Worm (Caenorhabditis elegans): ENCODE results near the gene R13H4.6.
A peak's percentile ranks its signal among the peaks of the same experiment; 100 is the strongest.

Gene R13H4.6

DNA sequence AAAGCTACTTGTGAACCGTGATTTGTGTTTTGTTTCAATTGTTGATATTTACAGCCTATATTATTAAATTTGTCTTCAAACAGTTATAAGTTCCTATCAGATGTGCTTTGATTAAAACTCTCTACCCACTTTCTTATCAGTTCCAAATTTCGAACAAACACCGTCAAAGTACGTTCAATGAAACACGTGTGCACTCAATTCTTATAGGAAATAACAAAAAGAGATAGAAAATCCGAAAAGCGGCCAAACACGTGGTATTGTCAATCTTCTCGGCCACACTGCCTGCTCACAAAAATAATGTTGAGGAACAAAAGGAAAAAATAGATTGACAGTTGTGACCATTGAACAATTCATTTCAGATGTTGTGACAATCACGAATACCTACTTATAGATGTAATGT, 23.0 kb downstream of the R13H4.6 start (continued):
- peak in 1 of 2 experiments; percentile 40 for TF ChIP-seq hif-1 (tag; optimal IDR thresholded peaks at IDR 0.05)
- no peak for TF ChIP-seq lin-38 (GFP tag; IDR thresholded peaks at IDR 0.05)
- no peak for TF ChIP-seq duxl-1 (tag; optimal IDR thresholded peaks at IDR 0.05; ENCODE audit: poor library complexity)
- peak; percentile 67; the same call in 1 of the 2 replicates for TF ChIP-seq lin-1 (GFP tag; IDR thresholded peaks at IDR 0.05)
- peak; percentile 19 for TF ChIP-seq aha-1 (tag)
- TF ChIP-seq dve-1 (tag; optimal IDR thresholded peaks at IDR 0.05; ENCODE audit: insufficient read depth): peak; percentile 98
- TF ChIP-seq Y105C5A.15 (GFP tag; IDR thresholded peaks at IDR 0.05): no peak
- no peak for TF ChIP-seq ceh-28 (tag; optimal IDR thresholded peaks at IDR 0.05)
- no peak for TF ChIP-seq skn-1 (tag; optimal IDR thresholded peaks at IDR 0.05)
- no peak for TF ChIP-seq unc-130 (GFP tag; optimal IDR thresholded peaks at IDR 0.05)
- TF ChIP-seq nhr-41 (GFP tag; IDR thresholded peaks at IDR 0.05): no peak
- TF ChIP-seq tra-1 (GFP tag; IDR thresholded peaks at IDR 0.05): 0 out of 2 replicates have a peak, but pooled peaks have one; percentile 28
- peak; percentile 81 for TF ChIP-seq nhr-77 (tag; optimal IDR thresholded peaks at IDR 0.05)
- peak; percentile 75; the same call in 1 of the 2 replicates for TF ChIP-seq mdt-29 (GFP tag; IDR thresholded peaks at IDR 0.05)
- no peak for TF ChIP-seq snpc-1.2 (GFP tag; IDR thresholded peaks at IDR 0.05)
- TF ChIP-seq tag-97 (GFP tag; IDR thresholded peaks at IDR 0.05): no peak
- no peak for TF ChIP-seq jun-1 (tag; optimal IDR thresholded peaks at IDR 0.05)

DNA sequence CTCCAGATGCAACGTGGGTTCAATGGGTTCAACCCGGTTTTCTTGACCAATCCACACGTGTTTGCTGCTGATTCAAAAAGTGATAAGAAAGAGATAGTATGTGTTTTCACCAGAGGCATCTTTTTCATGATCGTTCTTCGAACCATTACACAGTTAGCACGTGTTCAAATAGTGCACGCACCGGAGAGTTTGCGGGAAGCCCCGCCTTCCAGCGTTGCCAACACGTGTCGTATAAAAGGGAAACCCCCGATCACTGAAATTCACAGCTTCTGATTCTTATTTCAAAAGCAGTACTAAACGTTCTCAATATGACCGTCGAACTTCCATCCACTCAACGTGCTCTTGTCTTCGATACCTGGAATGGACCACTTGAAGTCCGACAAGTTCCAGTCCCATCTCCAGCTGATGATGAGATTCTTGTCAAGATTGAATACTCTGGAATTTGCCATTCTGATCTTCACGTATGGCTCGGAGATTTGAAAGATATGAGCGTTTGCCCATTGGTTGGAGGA, 25.1 kb downstream of the R13H4.6 start, which contains the start of gene adh-1:
adh-1 (plus strand) TSS at position 261 of the 512 bp plus-strand sequence.
- TF ChIP-seq dmd-9 (GFP tag; IDR thresholded peaks at IDR 0.05): no peak
- no peak for TF ChIP-seq F26F4.8 (GFP tag; conservative IDR thresholded peaks at IDR 0.05)
- TF ChIP-seq dpl-1 (GFP tag; optimal IDR thresholded peaks at IDR 0.05): peak; percentile 2
- TF ChIP-seq ztf-11 (tag; optimal IDR thresholded peaks at IDR 0.05): no peak
- no peak for TF ChIP-seq dmd-8 (GFP tag; IDR thresholded peaks at IDR 0.05)
- TF ChIP-seq ZK546.5 (tag; optimal IDR thresholded peaks at IDR 0.05): no peak
- TF ChIP-seq daf-19 (GFP tag; conservative IDR thresholded peaks at IDR 0.05): no peak
- TF ChIP-seq mdt-29 (GFP tag; IDR thresholded peaks at IDR 0.05): peak; percentile 66; the same call in 1 of the 2 replicates
- TF ChIP-seq nhr-25 (tag; optimal IDR thresholded peaks at IDR 0.05; ENCODE audit: borderline replicate concordance, insufficient read depth): no peak
- TF ChIP-seq duxl-1 (tag; optimal IDR thresholded peaks at IDR 0.05; ENCODE audit: poor library complexity): no peak
- TF ChIP-seq F37D6.2 (tag; optimal IDR thresholded peaks at IDR 0.05): no peak
- TF ChIP-seq egl-43 (GFP tag; IDR thresholded peaks at IDR 0.05): no peak
- no peak for TF ChIP-seq vab-7 (GFP tag; IDR thresholded peaks at IDR 0.05)
- no peak for TF ChIP-seq spr-1 (tag; optimal IDR thresholded peaks at IDR 0.05)
- no peak for TF ChIP-seq D1046.2 (GFP tag; IDR thresholded peaks at IDR 0.05)
- TF ChIP-seq spr-3 (GFP tag; optimal IDR thresholded peaks at IDR 0.05): no peak
- peak; percentile 49 to 78 for TF ChIP-seq hif-1 (tag; optimal IDR thresholded peaks at IDR 0.05)
- TF ChIP-seq mxl-2 (GFP tag; conservative IDR thresholded peaks at IDR 0.05): no peak
- no peak for TF ChIP-seq madf-5 (GFP tag; IDR thresholded peaks at IDR 0.05)
- no peak for TF ChIP-seq snpc-1.2 (GFP tag; IDR thresholded peaks at IDR 0.05)
- no peak for TF ChIP-seq mes-2 (tag; optimal IDR thresholded peaks at IDR 0.05; ENCODE audit: poor library complexity, severe bottlenecking)
- no peak for TF ChIP-seq zip-2 (tag; optimal IDR thresholded peaks at IDR 0.05)
- TF ChIP-seq nhr-10 (tag; optimal IDR thresholded peaks at IDR 0.05): peak; percentile 95
- TF ChIP-seq mep-1 (tag; optimal IDR thresholded peaks at IDR 0.05): peak; percentile 55
- TF ChIP-seq mxl-3 (GFP tag; optimal IDR thresholded peaks at IDR 0.05): peak; percentile 100
- peak; percentile 95 for TF ChIP-seq nhr-28 (tag; optimal IDR thresholded peaks at IDR 0.05)
- TF ChIP-seq pqm-1 (tag; optimal IDR thresholded peaks at IDR 0.05): peak; percentile 5
- 0 out of 2 replicates have a peak, but pooled peaks have one; percentile 35 for TF ChIP-seq lin-1 (GFP tag; IDR thresholded peaks at IDR 0.05)
- TF ChIP-seq lir-3 (tag; optimal IDR thresholded peaks at IDR 0.05): no peak
- no peak for TF ChIP-seq pha-4 (GFP tag; IDR thresholded peaks at IDR 0.05)
- TF ChIP-seq pha-4 (tag; optimal IDR thresholded peaks at IDR 0.05): no peak
- TF ChIP-seq madf-9 (GFP tag; conservative IDR thresholded peaks at IDR 0.05): no peak
- TF ChIP-seq ztf-7 (tag; optimal IDR thresholded peaks at IDR 0.05): no peak
- TF ChIP-seq gei-8 (GFP tag; optimal IDR thresholded peaks at IDR 0.05): peak; percentile 93
- no peak; the same call in 1 of the 2 replicates for TF ChIP-seq ceh-20 (GFP tag; IDR thresholded peaks at IDR 0.05)
- TF ChIP-seq T26A8.4 (GFP tag; IDR thresholded peaks at IDR 0.05): no peak
- no peak for TF ChIP-seq nhr-6 (tag; optimal IDR thresholded peaks at IDR 0.05)
- no peak for TF ChIP-seq snpc-4 (tag; optimal IDR thresholded peaks at IDR 0.05)

Measured in whole organism, L4 larva.